Worm (Caenorhabditis elegans): ENCODE results near the gene ZK757.1.
A peak's percentile ranks its signal among the peaks of the same experiment; 100 is the strongest.

Gene ZK757.1

DNA sequence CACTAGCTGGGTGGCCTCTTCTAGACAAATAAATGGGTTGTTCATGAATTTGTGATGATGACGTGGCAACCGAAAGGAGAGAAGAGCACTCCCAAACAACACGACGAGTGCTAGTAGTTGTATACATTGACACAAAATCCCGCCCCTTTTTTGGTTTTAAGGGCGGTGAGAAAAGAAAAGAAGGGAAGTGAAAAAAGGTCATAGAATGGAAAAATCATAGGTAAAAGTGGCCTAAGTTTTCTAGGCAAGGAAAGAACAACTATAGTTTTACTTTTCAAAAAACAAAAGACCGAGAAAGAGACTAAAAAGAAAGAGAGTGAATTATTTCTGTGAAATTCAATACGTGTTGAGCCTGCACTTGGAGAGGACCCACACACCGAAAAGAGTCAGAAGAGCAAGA, 7.9 kb upstream of the ZK757.1 start, which contains the start of gene ZK757.2:
Gene ZK757.2, minus strand, starts transcription at position 101 of the 400 bp plus-strand sequence.
- TF ChIP-seq W03F9.2 (tag; optimal IDR thresholded peaks at IDR 0.05): no peak
- TF ChIP-seq him-1 (tag; optimal IDR thresholded peaks at IDR 0.05): no peak
- no peak for TF ChIP-seq dao-5 (tag; optimal IDR thresholded peaks at IDR 0.05)

DNA sequence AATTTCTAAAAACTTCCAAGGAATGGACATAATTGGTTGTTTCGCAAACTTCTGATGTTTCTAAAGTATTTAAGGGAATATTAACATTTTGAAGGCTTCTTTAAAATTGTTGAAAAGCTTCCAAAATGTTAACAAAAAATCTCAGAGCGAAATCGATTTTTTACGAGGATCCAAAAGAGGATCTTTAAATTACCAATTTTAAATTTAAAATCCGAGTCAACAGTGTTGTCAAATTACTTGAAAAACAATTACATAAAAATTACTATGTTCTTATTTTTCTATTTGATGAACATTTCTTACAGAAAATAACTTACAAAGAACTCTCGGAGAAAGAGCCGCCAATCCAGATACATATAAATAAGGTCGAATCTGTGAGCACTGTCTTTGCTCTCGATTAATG, 6.0 kb upstream of the ZK757.1 start, which contains the start of gene ZK757.10:
Gene ZK757.10, plus strand, starts transcription at position 301 of the 400 bp plus-strand sequence.
- TF ChIP-seq him-1 (tag; optimal IDR thresholded peaks at IDR 0.05): no peak
- TF ChIP-seq dao-5 (tag; optimal IDR thresholded peaks at IDR 0.05): no peak
- no peak for TF ChIP-seq W03F9.2 (tag; optimal IDR thresholded peaks at IDR 0.05)

DNA sequence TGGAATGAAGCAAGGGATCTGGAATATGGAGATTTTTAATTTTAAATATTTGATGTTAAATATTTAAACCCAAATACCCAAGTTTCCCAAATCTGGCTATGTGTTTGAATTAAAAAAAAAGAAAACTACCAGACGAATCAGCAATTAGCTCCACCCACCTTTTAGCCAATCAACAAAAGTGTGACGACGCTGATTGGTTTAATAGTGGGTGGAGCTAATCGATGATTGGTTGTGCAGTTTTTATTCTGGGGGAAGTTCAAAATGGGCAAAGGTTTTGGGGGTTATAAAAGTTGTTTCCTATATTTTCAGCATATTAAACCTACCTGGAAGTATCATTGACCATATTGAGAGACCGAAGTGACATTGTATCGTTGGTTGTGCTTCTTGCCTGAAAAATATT, 3.6 kb upstream of the ZK757.1 start:
- no peak for TF ChIP-seq him-1 (tag; optimal IDR thresholded peaks at IDR 0.05)
- TF ChIP-seq W03F9.2 (tag; optimal IDR thresholded peaks at IDR 0.05): no peak

DNA sequence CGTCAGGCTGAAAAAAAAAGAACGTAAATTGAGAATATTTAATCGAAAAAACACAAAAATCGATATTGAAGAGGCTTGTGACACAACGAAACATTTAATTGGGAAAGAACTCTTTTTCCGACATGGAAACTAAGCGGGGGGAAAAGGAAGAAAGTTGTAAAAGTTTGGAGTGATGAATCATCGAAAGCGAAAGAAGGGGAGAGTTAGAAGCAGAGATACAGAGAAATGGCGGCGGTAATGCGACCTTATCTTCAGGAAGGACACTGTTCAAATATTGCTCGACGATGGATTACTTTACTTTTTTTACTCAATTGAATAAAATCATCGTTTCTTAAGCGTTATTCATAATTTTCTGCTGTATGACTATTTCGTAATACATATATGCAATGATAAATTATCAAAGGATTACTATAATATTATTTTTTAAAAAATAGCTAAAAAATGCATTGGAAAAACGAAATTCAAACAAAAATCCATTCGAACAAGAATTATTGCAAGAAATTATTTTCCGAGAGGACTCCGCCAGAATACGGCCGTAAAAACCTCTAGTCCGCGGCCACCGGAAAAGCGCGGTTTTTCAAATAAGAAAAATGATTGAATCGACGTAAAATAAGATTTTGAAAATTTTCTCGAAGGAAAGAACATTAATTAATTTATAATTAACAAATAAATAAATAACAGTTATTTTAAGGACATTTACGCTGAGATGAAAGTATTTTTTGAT, 3.0 kb downstream of the ZK757.1 start, which contains the start of gene dhhc-4:
Gene dhhc-4, minus strand, starts transcription at position 13 of the 724 bp plus-strand sequence.
- TF ChIP-seq him-1 (tag; optimal IDR thresholded peaks at IDR 0.05) (no peak), W03F9.2 (tag; optimal IDR thresholded peaks at IDR 0.05) (peak; percentile 65)

DNA sequence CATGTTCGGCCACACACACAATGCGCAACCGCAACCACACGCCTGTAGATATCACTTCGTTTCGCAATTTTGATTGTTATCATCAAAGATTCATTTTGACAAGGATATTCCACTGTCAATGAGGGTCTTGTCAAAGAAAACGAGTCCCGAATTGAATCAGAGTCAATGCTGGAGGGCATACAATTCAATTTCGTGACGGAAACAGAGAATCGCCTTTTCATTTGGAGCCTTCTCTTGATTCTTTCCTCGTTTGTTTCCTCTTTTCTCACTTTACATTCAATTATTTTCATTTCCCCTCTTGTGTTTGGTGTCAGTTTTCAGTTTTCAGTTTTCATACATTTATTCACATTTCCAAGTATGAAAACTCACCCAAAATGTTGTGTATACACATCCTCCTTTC, 3.6 kb downstream of the ZK757.1 start:
- TF ChIP-seq him-1 (tag; optimal IDR thresholded peaks at IDR 0.05) (no peak), dao-5 (tag; optimal IDR thresholded peaks at IDR 0.05) (no peak), W03F9.2 (tag; optimal IDR thresholded peaks at IDR 0.05) (no peak)

DNA sequence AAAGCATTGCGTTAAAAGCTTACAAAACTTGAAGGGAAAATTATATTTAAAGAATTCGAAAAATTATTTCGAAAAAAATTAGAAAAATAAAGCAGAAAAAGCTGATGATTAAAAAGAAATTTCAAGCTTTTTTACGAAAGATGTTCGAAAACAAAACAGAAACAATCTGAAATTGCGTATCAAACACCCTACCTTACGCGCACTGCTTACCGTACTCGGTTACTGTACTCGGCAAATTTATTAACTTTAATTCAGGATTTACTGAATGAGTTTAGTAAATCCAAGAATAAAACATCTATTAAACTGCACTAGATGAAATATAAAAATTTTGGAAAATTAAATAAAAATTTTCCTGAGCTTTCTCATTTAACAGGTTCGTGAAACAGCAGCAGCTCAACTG, 8.5 kb downstream of the ZK757.1 start:
- TF ChIP-seq W03F9.2 (tag; optimal IDR thresholded peaks at IDR 0.05) (no peak), dao-5 (tag; optimal IDR thresholded peaks at IDR 0.05) (no peak), him-1 (tag; optimal IDR thresholded peaks at IDR 0.05) (no peak)

DNA sequence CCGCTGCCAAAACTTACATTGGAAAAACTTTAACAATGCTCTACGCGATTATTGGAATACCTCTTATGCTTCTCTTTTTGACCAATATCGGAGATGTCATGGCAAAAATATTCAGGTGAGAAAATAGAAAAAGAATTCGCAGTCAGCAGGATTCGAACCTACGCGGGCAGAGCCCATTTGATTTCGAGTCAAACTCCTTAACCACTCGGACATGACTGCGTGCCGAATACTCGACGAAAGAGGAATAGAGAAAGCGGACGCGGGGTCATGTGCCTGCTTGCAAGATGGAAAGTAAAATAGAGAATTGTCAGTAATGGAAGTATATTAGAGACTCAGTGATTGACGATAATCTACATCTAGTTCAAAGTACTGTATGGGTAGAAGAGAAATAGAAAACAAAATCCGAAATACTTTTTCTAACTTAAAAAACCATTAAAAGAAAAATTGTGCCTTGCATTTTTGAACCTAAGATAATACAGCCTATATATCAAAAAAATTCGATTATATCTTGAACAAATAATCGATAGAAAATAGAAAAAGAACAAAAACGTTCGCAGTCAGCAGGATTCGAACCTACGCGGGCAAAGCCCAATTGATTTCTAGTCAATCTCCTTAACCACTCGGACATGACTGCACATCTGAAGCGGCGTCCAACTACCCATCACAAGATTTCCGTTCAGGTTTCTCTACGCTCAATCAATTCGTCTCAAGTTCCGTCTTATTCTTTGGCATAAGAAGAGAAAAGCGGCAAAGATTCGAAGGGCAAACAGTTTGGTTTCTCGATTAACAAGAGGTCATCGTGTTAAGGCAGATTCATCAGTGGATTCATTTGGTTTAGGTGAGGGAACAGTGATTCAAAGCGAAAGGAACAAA, 9.2 kb downstream of the ZK757.1 start:
- peak; percentile 50 for TF ChIP-seq him-1 (tag; optimal IDR thresholded peaks at IDR 0.05)
- TF ChIP-seq dao-5 (tag; optimal IDR thresholded peaks at IDR 0.05): peak; percentile 28
- TF ChIP-seq W03F9.2 (tag; optimal IDR thresholded peaks at IDR 0.05): no peak

DNA sequence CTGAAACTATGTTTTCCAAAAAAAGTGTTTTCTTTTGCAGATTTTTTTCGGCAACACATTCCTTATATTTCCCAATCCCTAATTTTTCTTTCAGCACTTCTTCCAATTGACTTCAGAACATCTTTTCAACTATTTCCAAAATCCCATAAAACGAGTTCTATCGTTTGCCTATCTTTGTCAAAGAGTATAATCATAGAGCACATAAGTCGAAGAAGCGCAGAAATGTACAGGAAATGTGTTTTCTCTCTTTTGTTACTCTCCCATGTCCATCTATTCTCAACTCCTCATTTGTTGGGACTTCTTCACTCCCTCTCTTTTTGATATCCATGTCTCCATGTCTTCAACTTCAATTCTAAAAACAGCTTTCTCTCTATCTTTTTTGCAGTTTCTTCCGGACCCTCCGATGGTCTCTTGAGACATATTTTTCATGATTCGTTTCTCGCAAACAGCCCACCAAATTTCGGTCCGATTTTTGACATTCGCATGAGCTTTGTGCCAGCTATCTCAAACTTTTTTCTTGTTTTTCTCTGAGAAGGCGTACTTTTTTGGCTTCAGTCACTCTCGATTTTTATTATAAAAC, 10.6 kb downstream of the ZK757.1 start, which contains the start of gene twk-48:
Gene twk-48, plus strand, starts transcription at position 530 of the 580 bp plus-strand sequence.
- TF ChIP-seq W03F9.2 (tag; optimal IDR thresholded peaks at IDR 0.05) (no peak), dao-5 (tag; optimal IDR thresholded peaks at IDR 0.05) (no peak), him-1 (tag; optimal IDR thresholded peaks at IDR 0.05) (no peak)

DNA sequence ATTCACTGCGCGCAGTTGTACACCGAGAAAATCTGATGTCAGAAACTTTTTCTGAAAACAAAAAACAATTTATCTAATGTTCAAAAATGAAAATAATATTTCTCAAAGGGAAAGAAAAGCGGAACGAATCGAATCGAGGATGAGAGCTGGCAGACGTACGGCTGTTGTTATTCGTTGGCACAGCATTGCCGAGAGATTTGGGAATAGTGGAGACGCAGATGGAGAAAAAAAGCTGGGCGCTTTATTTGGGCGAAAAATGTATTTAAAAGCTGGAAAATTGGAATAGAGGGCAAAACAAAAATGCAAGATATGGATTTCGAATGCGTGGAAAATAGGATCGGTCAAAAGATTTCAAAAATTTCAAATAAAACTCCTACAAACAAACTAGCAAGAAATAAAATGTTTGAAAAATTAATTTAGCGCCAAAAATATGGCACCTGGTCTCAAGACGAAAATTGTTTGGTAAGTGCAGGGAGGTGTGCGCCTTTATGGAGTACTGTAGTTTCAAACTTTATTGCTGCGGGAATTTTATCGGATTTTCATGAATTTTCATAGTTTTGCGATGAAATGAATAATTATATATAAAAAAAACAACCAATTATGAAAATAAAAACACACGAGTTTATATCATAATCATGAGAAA, 11.7 kb downstream of the ZK757.1 start, which contains the start of gene gpdh-2:
Gene gpdh-2, minus strand, starts transcription at position 51 of the 643 bp plus-strand sequence.
- no peak for TF ChIP-seq him-1 (tag; optimal IDR thresholded peaks at IDR 0.05)
- no peak for TF ChIP-seq W03F9.2 (tag; optimal IDR thresholded peaks at IDR 0.05)
- no peak for TF ChIP-seq dao-5 (tag; optimal IDR thresholded peaks at IDR 0.05)

DNA sequence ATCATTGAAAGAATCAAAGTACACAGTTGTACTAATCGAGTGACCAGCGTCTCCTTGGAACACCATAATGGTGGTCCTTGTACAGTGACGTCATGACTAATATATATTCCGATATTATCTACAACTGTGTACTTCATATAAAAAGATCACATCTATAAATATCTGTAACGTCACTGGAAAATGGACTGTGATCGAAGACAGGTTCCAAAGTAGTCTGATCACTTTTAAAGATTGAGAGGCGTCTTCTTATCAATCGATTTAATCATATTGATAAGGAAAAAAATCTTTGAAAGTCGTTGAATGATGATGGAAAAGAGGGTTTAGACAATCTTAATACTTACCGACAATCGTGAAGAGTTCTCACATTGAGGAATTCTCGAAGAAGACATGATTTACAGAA, 12.9 kb downstream of the ZK757.1 start:
- TF ChIP-seq him-1 (tag; optimal IDR thresholded peaks at IDR 0.05): no peak
- TF ChIP-seq W03F9.2 (tag; optimal IDR thresholded peaks at IDR 0.05): no peak
- TF ChIP-seq dao-5 (tag; optimal IDR thresholded peaks at IDR 0.05): no peak

DNA sequence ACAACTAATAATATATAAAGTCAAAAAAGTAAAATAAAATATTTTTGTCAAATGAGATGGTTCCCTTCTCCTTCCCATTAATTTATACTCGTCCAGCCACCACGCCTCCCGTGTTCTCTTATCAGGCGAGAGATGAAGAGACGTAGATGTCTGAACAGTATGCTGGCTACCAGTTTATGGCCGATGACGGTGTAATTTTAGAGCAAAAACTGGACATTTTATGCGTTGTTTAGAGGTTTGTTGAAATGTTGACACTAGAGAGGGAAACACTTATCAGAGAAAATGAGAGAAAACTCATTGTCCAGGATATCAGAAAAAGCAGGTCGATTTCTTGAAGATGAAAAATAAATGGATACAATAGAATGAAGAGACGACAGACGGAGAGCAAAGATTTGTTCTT, 13.8 kb downstream of the ZK757.1 start:
- no peak for TF ChIP-seq him-1 (tag; optimal IDR thresholded peaks at IDR 0.05)
- TF ChIP-seq dao-5 (tag; optimal IDR thresholded peaks at IDR 0.05): no peak
- TF ChIP-seq W03F9.2 (tag; optimal IDR thresholded peaks at IDR 0.05): no peak

DNA sequence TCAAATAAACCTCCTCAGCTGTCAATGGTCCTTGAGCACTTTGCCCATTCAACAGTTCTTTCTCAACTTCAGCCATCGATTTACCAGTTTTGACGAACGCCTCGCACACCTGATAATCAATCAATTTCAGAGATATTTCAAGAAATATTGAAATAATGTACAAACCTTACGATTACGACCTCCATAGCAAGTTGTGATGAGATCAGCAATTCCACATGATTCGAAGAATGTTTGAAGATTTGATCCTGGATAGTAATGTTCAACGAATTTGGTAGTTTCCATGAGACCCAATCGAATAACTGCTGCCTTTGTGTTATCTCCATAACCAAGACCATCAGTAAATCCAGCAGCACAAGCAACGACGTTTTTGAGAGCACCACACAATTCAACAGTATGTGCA, 16.0 kb downstream of the ZK757.1 start:
- TF ChIP-seq dao-5 (tag; optimal IDR thresholded peaks at IDR 0.05): no peak
- no peak for TF ChIP-seq him-1 (tag; optimal IDR thresholded peaks at IDR 0.05)
- TF ChIP-seq W03F9.2 (tag; optimal IDR thresholded peaks at IDR 0.05): no peak
